Worm (Caenorhabditis elegans) whole organism, mixed stage, embryonic: ENCODE data around the gene ZK180.5.

ENCODE experiments used
- ceh-39 ChIP-seq: fragments of 150-350 bp; optimal IDR thresholded peaks from 2 replicates; lab custom pipeline; 2014; ENCODE audit warnings: missing biosample characterization, missing genetic modification characterization
- ces-1 ChIP-seq: fragments of 150-350 bp; optimal IDR thresholded peaks from 2 replicates; lab custom pipeline; 2014; ENCODE audit warnings: missing biosample characterization, missing genetic modification reagents, missing genetic modification characterization
- elt-1 ChIP-seq: sonication (generic microtip); optimal IDR thresholded peaks from 2 replicates; lab custom pipeline; 2017; ENCODE audit warnings: missing genetic modification characterization, mild to moderate bottlenecking, missing compliant biosample characterization, antibody characterized with exemption, moderate library complexity, borderline replicate concordance; ENCODE audit not compliant: insufficient read depth
- elt-3 ChIP-seq: fragments of 150-350 bp; optimal IDR thresholded peaks from 2 replicates; lab custom pipeline; 2014; ENCODE audit warnings: missing biosample characterization, missing genetic modification characterization
- lin-13 ChIP-seq: fragments of 150-350 bp; optimal IDR thresholded peaks from 2 replicates; lab custom pipeline; 2014; ENCODE audit warnings: missing biosample characterization, missing genetic modification characterization
- nhr-12 ChIP-seq: fragments of 150-350 bp; optimal IDR thresholded peaks from 2 replicates; lab custom pipeline; 2014; ENCODE audit warnings: missing biosample characterization, missing genetic modification characterization
- nhr-237 ChIP-seq: fragments of 150-350 bp; optimal IDR thresholded peaks from 2 replicates; lab custom pipeline; 2014; ENCODE audit warnings: missing biosample characterization, missing genetic modification characterization
- pha-4 ChIP-seq: fragments of 150-350 bp; optimal IDR thresholded peaks from 2 replicates; lab custom pipeline; 2018; ENCODE audit warnings: missing biosample characterization, missing genetic modification reagents, missing genetic modification characterization
- snpc-4 ChIP-seq: fragments of 150-350 bp; optimal IDR thresholded peaks from 2 replicates; lab custom pipeline; 2014; ENCODE audit warnings: missing biosample characterization, missing genetic modification characterization
- unc-39 ChIP-seq: fragments of 150-350 bp; optimal IDR thresholded peaks from 2 replicates; lab custom pipeline; 2014; ENCODE audit warnings: missing biosample characterization, missing genetic modification characterization
- unc-62 ChIP-seq: fragments of 150-350 bp; optimal IDR thresholded peaks from 2 replicates; lab custom pipeline; 2014; ENCODE audit warnings: missing biosample characterization, missing genetic modification reagents, missing genetic modification characterization
- zip-8 ChIP-seq: fragments of 150-350 bp; optimal IDR thresholded peaks from 2 replicates; lab custom pipeline; 2014; ENCODE audit warnings: missing biosample characterization, missing genetic modification characterization

- no peak for TF ChIP-seq snpc-4 (tag; lab: Kevin White, UChicago)
- TF ChIP-seq elt-3: no peak
- no peak for TF ChIP-seq nhr-237
- TF ChIP-seq nhr-12 (tag; lab: Kevin White, UChicago): no peak
- no peak for TF ChIP-seq pha-4
- TF ChIP-seq elt-1 (tag; lab: Kevin White, UChicago): no peak
- TF ChIP-seq ces-1 (GFP tag; lab: Kevin White, UChicago): no peak
- TF ChIP-seq lin-13: no peak
- TF ChIP-seq zip-8 (tag; lab: Kevin White, UChicago): no peak
- no peak for TF ChIP-seq unc-62 (GFP tag; lab: Kevin White, UChicago)
- no peak for TF ChIP-seq ceh-39
- TF ChIP-seq unc-39 (tag; lab: Kevin White, UChicago): no peak
Measured at ce11 chrIV:4557130-4557529, 40.2 kb upstream of the ZK180.5 start.
